Worm (Caenorhabditis elegans) whole organism, young adult: Measurements from ENCODE around the gene hpo-39.

Experiments used
- F55B11.4 ChIP-seq: sonication (generic microtip); optimal IDR thresholded peaks from 2 replicates; lab custom pipeline; 2016; ENCODE audit warnings: missing compliant biosample characterization, missing genetic modification characterization, borderline replicate concordance; ENCODE audit not compliant: insufficient read depth
- ekl-4 ChIP-seq: fragments of 200-800 bp; sonication (Bioruptor generic); IDR thresholded peaks from 2 replicates; pipeline ENCODE4 v1.3.6; 2022; ENCODE audit warnings: missing genetic modification reagents, missing genetic modification characterization, missing compliant biosample characterization

- TF ChIP-seq F55B11.4 (tag; lab: Kevin White, UChicago) (no peak), ekl-4 (GFP tag; lab: Robert Waterston, UW) (no peak)
Measured at ce11 chrV:4549191-4549590, 24.5 kb downstream of the hpo-39 start, which contains the start of gene sos-1.
